In genomic region chrV:10535325-10535724, ce11 we compare ENCODE assay signal across 3 worm cellular contexts.
TF ChIP-seq lines count a peak whose summit lies in the region.

No protein-coding gene starts in this region.

TF ChIP-seq in whole organism, L1 larva, 84 proteins besides CTCF, POLR2A, EP300 and RAD21 (continued from another document):
- TF ChIP-seq mab-9 (GFP tag; IDR thresholded peaks at IDR 0.05; lab: Robert Waterston, UW) (no peak), dpl-1 (GFP tag; optimal IDR thresholded peaks at IDR 0.05; lab: Kevin White, UChicago) (peak in 2 of 3 experiments; percentile 14 to 35), jun-1 (tag; optimal IDR thresholded peaks at IDR 0.05; lab: Kevin White, UChicago) (no peak), ama-1 (optimal IDR thresholded peaks at IDR 0.05; lab: Kevin White, UChicago) (peak; percentile 58), mep-1 (tag; optimal IDR thresholded peaks at IDR 0.05; lab: Kevin White, UChicago) (peak; percentile 42), lin-35 (GFP tag; optimal IDR thresholded peaks at IDR 0.05; lab: Kevin White, UChicago) (peak; percentile 7 to 56), snu-23 (GFP tag; optimal IDR thresholded peaks at IDR 0.05; lab: Kevin White, UChicago) (peak; percentile 45), nhr-90 (tag; optimal IDR thresholded peaks at IDR 0.05; lab: Kevin White, UChicago; ENCODE audit: poor library complexity) (peak; percentile 24), nhr-71 (tag; optimal IDR thresholded peaks at IDR 0.05; lab: Kevin White, UChicago) (peak; percentile 63), fkh-10 (GFP tag; optimal IDR thresholded peaks at IDR 0.05; lab: Kevin White, UChicago) (no peak)

TF ChIP-seq in whole organism, L2 larva, 48 proteins besides CTCF, POLR2A, EP300 and RAD21 (continued from another document):
- peak; percentile 27 for TF ChIP-seq skn-1 (tag; optimal IDR thresholded peaks at IDR 0.05; lab: Kevin White, UChicago)
TF ChIP-seq in whole organism, L2 larva: peak in this region for 13.

TF ChIP-seq in whole organism, L4 larva, 104 proteins besides CTCF, POLR2A, EP300 and RAD21 (continued from another document):
- TF ChIP-seq hlh-30 (tag; optimal IDR thresholded peaks at IDR 0.05; lab: Kevin White, UChicago; ENCODE audit: insufficient read depth), result peak; percentile 79
- TF ChIP-seq lin-38 (GFP tag; IDR thresholded peaks at IDR 0.05; lab: Robert Waterston, UW), result peak; percentile 29
- no peak for TF ChIP-seq daf-16 (GFP tag; optimal IDR thresholded peaks at IDR 0.05; lab: Kevin White, UChicago)
- TF ChIP-seq daf-16 (tag; optimal IDR thresholded peaks at IDR 0.05; lab: Kevin White, UChicago), result peak; percentile 39
- no peak for TF ChIP-seq F10B5.3 (tag; optimal IDR thresholded peaks at IDR 0.05; lab: Kevin White, UChicago)
- no peak for TF ChIP-seq daf-12 (tag; optimal IDR thresholded peaks at IDR 0.05; lab: Kevin White, UChicago)
- TF ChIP-seq mdl-1 (tag; optimal IDR thresholded peaks at IDR 0.05; lab: Kevin White, UChicago), result peak in 1 of 2 experiments; percentile 71
- TF ChIP-seq mxl-3 (GFP tag; optimal IDR thresholded peaks at IDR 0.05; lab: Kevin White, UChicago), result peak; percentile 19
- TF ChIP-seq lsy-2 (tag; optimal IDR thresholded peaks at IDR 0.05; lab: Kevin White, UChicago), result peak in 1 of 2 experiments; percentile 48
- TF ChIP-seq lin-29 (GFP tag; IDR thresholded peaks at IDR 0.05; lab: Robert Waterston, UW), result no peak
TF ChIP-seq in whole organism, L4 larva: peak in this region for 18.
